Fruit fly (Drosophila melanogaster): ENCODE measurements around the gene Wdr82.

Wdr82 gene

dm6 chr2L:8374235-8374634 is at the start of gene Wdr82 (continued):
- TF ChIP-seq CG2202 (tag; optimal IDR thresholded peaks at IDR 0.05) (no peak), CG14441 (GFP tag; IDR thresholded peaks at IDR 0.05) (no peak), unc-4 (GFP tag; IDR thresholded peaks at IDR 0.05; ENCODE audit: partially characterized antibody) (peak; percentile 76), CrebB (tag; optimal IDR thresholded peaks at IDR 0.05) (no peak), Gug (GFP tag; IDR thresholded peaks at IDR 0.05) (no peak), az2 (GFP tag; optimal IDR thresholded peaks at IDR 0.05) (no peak), TFAM (GFP tag; optimal IDR thresholded peaks at IDR 0.05) (no peak), ftz-f1 (GFP tag; optimal IDR thresholded peaks at IDR 0.05) (no peak), CG9609 (GFP tag; optimal IDR thresholded peaks at IDR 0.05) (no peak), CG7987 (GFP tag; optimal IDR thresholded peaks at IDR 0.05) (no peak), Camta (GFP tag; optimal IDR thresholded peaks at IDR 0.05) (no peak), Oli (tag; optimal IDR thresholded peaks at IDR 0.05) (no peak), caup (GFP tag; optimal IDR thresholded peaks at IDR 0.05; ENCODE audit: severe bottlenecking) (no peak), CG2889 (GFP tag; IDR thresholded peaks at IDR 0.05) (no peak), MBD-R2 (GFP tag; IDR thresholded peaks at IDR 0.05) (peak; percentile 77), CG32767 (GFP tag; IDR thresholded peaks at IDR 0.05) (no peak), phol (tag; optimal IDR thresholded peaks at IDR 0.05) (no peak), CG17361 (GFP tag; IDR thresholded peaks at IDR 0.05) (no peak), rib (GFP tag; IDR thresholded peaks at IDR 0.05) (no peak), jigr1 (GFP tag; IDR thresholded peaks at IDR 0.05) (no peak), CG4328 (GFP tag; optimal IDR thresholded peaks at IDR 0.05) (no peak), CG7786 (GFP tag; optimal IDR thresholded peaks at IDR 0.05) (no peak), CG3163 (GFP tag; optimal IDR thresholded peaks at IDR 0.05) (no peak), CG7745 (tag; optimal IDR thresholded peaks at IDR 0.05) (no peak), Hand (GFP tag; optimal IDR thresholded peaks at IDR 0.05) (no peak), CoRest (tag; optimal IDR thresholded peaks at IDR 0.05) (no peak), CG43689 (GFP tag; IDR thresholded peaks at IDR 0.05) (no peak), eyg (GFP tag; optimal IDR thresholded peaks at IDR 0.05) (no peak), CG6254 (GFP tag; optimal IDR thresholded peaks at IDR 0.05) (no peak), CG33213 (GFP tag; optimal IDR thresholded peaks at IDR 0.05) (no peak), ewg (GFP tag; optimal IDR thresholded peaks at IDR 0.05) (no peak), CG17912 (GFP tag; optimal IDR thresholded peaks at IDR 0.05) (no peak), Doc2 (GFP tag; IDR thresholded peaks at IDR 0.05) (no peak), CG14667 (GFP tag; IDR thresholded peaks at IDR 0.05) (no peak), CG16815 (GFP tag; optimal IDR thresholded peaks at IDR 0.05) (no peak), CG34422 (GFP tag; IDR thresholded peaks at IDR 0.05) (no peak), CG10431 (GFP tag; optimal IDR thresholded peaks at IDR 0.05) (no peak), CG34376 (GFP tag; optimal IDR thresholded peaks at IDR 0.05) (no peak), dan (GFP tag; IDR thresholded peaks at IDR 0.05) (no peak), CG12659 (GFP tag; optimal IDR thresholded peaks at IDR 0.05) (no peak), unpg (GFP tag; optimal IDR thresholded peaks at IDR 0.05) (no peak), PHDP (tag; optimal IDR thresholded peaks at IDR 0.05) (no peak), CG7271 (tag; optimal IDR thresholded peaks at IDR 0.05) (no peak), Atf3 (GFP tag; optimal IDR thresholded peaks at IDR 0.05) (no peak), Vsx1 (GFP tag; optimal IDR thresholded peaks at IDR 0.05) (no peak), CG30431 (GFP tag; optimal IDR thresholded peaks at IDR 0.05) (no peak), CG18619 (GFP tag; optimal IDR thresholded peaks at IDR 0.05) (no peak), pb (GFP tag; optimal IDR thresholded peaks at IDR 0.05) (no peak), slp2 (GFP tag; optimal IDR thresholded peaks at IDR 0.05) (no peak), fd96Cb (tag; optimal IDR thresholded peaks at IDR 0.05) (no peak), Adf1 (GFP tag; IDR thresholded peaks at IDR 0.05) (no peak), CG2678 (tag; optimal IDR thresholded peaks at IDR 0.05) (no peak)

All from whole organism, embryonic.